Worm (Caenorhabditis elegans): ENCODE data around the gene aakg-1.

The aakg-1 gene

ce11 chrIII:12551253-12551652 is 23.9 kb downstream of the aakg-1 start:
- TF ChIP-seq nhr-76 (tag; optimal IDR thresholded peaks at IDR 0.05) (no peak), nhr-67 (tag; optimal IDR thresholded peaks at IDR 0.05) (no peak), nhr-25 (tag; optimal IDR thresholded peaks at IDR 0.05) (peak; percentile 50), fkh-2 (tag; optimal IDR thresholded peaks at IDR 0.05) (no peak), nhr-11 (tag; optimal IDR thresholded peaks at IDR 0.05) (no peak), zag-1 (tag; optimal IDR thresholded peaks at IDR 0.05) (no peak), lin-15B (tag; optimal IDR thresholded peaks at IDR 0.05) (no peak), hmg-11 (tag; optimal IDR thresholded peaks at IDR 0.05) (no peak), skn-1 (tag; optimal IDR thresholded peaks at IDR 0.05) (peak; percentile 18), pqm-1 (tag; optimal IDR thresholded peaks at IDR 0.05) (no peak)

- TF ChIP-seq eor-1 (tag; optimal IDR thresholded peaks at IDR 0.05): no peak
- TF ChIP-seq hmg-11 (tag; optimal IDR thresholded peaks at IDR 0.05): no peak
- peak in 2 of 3 experiments; percentile 24 to 39 for TF ChIP-seq elt-3 (tag; optimal IDR thresholded peaks at IDR 0.05)
- peak; percentile 30 for TF ChIP-seq ztf-4 (tag; optimal IDR thresholded peaks at IDR 0.05)
- no peak for TF ChIP-seq aly-2 (tag; optimal IDR thresholded peaks at IDR 0.05)
- TF ChIP-seq ceh-82 (tag; optimal IDR thresholded peaks at IDR 0.05): no peak
- TF ChIP-seq nhr-76 (tag; optimal IDR thresholded peaks at IDR 0.05): no peak
- TF ChIP-seq fkh-10 (GFP tag; optimal IDR thresholded peaks at IDR 0.05): no peak
- TF ChIP-seq ztf-11 (tag; optimal IDR thresholded peaks at IDR 0.05): no peak
- peak; percentile 82 for TF ChIP-seq nhr-25 (tag; optimal IDR thresholded peaks at IDR 0.05)
- TF ChIP-seq lsy-12 (tag; optimal IDR thresholded peaks at IDR 0.05): peak; percentile 80
- TF ChIP-seq lin-15B (tag; optimal IDR thresholded peaks at IDR 0.05): no peak
- TF ChIP-seq nfya-1 (tag; optimal IDR thresholded peaks at IDR 0.05; ENCODE audit: insufficient read depth): peak; percentile 61
- TF ChIP-seq pqm-1 (tag; optimal IDR thresholded peaks at IDR 0.05): peak; percentile 96
- peak; percentile 12 for TF ChIP-seq pha-4 (tag; optimal IDR thresholded peaks at IDR 0.05)
- peak; percentile 12 for TF ChIP-seq nhr-28 (tag; optimal IDR thresholded peaks at IDR 0.05)
- TF ChIP-seq mml-1 (tag; optimal IDR thresholded peaks at IDR 0.05): no peak
- TF ChIP-seq nhr-12 (tag; optimal IDR thresholded peaks at IDR 0.05): no peak
- no peak for TF ChIP-seq nhr-237 (tag; optimal IDR thresholded peaks at IDR 0.05)
- no peak for TF ChIP-seq egl-5 (tag; optimal IDR thresholded peaks at IDR 0.05)
- TF ChIP-seq mdl-1 (tag; optimal IDR thresholded peaks at IDR 0.05): peak; percentile 1
- TF ChIP-seq zag-1 (tag; optimal IDR thresholded peaks at IDR 0.05): no peak
- TF ChIP-seq nhr-23 (tag; optimal IDR thresholded peaks at IDR 0.05): peak; percentile 88
- peak; percentile 93 for TF ChIP-seq jun-1 (tag; optimal IDR thresholded peaks at IDR 0.05)
- no peak for TF ChIP-seq lin-39 (tag; optimal IDR thresholded peaks at IDR 0.05)
- no peak for TF ChIP-seq fkh-2 (tag; optimal IDR thresholded peaks at IDR 0.05)
- peak; percentile 97 for TF ChIP-seq elt-2 (tag; optimal IDR thresholded peaks at IDR 0.05)
- peak; percentile 60 for TF ChIP-seq R02D3.7 (tag; optimal IDR thresholded peaks at IDR 0.05)
- TF ChIP-seq snpc-4 (tag; optimal IDR thresholded peaks at IDR 0.05): no peak
- TF ChIP-seq ceh-9 (tag; optimal IDR thresholded peaks at IDR 0.05): no peak
- no peak for TF ChIP-seq nhr-67 (tag; optimal IDR thresholded peaks at IDR 0.05)
- no peak for TF ChIP-seq nhr-11 (tag; optimal IDR thresholded peaks at IDR 0.05)
- no peak for TF ChIP-seq daf-12 (tag; optimal IDR thresholded peaks at IDR 0.05)
- TF ChIP-seq nhr-77 (tag; optimal IDR thresholded peaks at IDR 0.05): no peak
- TF ChIP-seq egl-27 (tag; optimal IDR thresholded peaks at IDR 0.05): no peak
- TF ChIP-seq tbx-2 (tag; optimal IDR thresholded peaks at IDR 0.05): no peak
- TF ChIP-seq fos-1 (tag; optimal IDR thresholded peaks at IDR 0.05): no peak
- TF ChIP-seq ZK546.5 (tag; optimal IDR thresholded peaks at IDR 0.05): no peak
- no peak for TF ChIP-seq unc-62 (GFP tag; optimal IDR thresholded peaks at IDR 0.05)
- TF ChIP-seq elt-1 (tag; optimal IDR thresholded peaks at IDR 0.05): no peak
- TF ChIP-seq ceh-28 (tag; optimal IDR thresholded peaks at IDR 0.05): peak; percentile 62
- TF ChIP-seq nhr-43 (tag; optimal IDR thresholded peaks at IDR 0.05; ENCODE audit: poor library complexity, severe bottlenecking): peak; percentile 90
- TF ChIP-seq sea-2 (GFP tag; optimal IDR thresholded peaks at IDR 0.05): no peak
- TF ChIP-seq skn-1 (tag; optimal IDR thresholded peaks at IDR 0.05): no peak
- TF ChIP-seq ceh-16 (tag; optimal IDR thresholded peaks at IDR 0.05): no peak
- no peak for TF ChIP-seq ama-1 (optimal IDR thresholded peaks at IDR 0.05)
- no peak for TF ChIP-seq unc-39 (tag; optimal IDR thresholded peaks at IDR 0.05)
Observed at ce11 chrIII:12549657-12550056, 25.5 kb downstream of the aakg-1 start.
